Worm (Caenorhabditis elegans) whole organism, L2 larva: ENCODE data around the gene scl-12.

ENCODE experiments used
- ama-1 ChIP-seq: fragments of 150-350 bp; optimal IDR thresholded peaks from 2 replicates; lab custom pipeline; 2018; ENCODE audit warnings: inconsistent platforms
- elt-3 ChIP-seq: sonication (generic microtip); optimal IDR thresholded peaks from 2 replicates; lab custom pipeline; 2017; ENCODE audit warnings: missing biosample characterization, missing genetic modification characterization
- lsy-2 ChIP-seq, 2 experiments: fragments of 150-350 bp in 1 of 2; sonication (generic microtip) in 1 of 2; optimal IDR thresholded peaks; 2 replicates each; lab custom pipeline; 2014 to 2017; ENCODE audit warnings: missing biosample characterization in 2 of 2, missing genetic modification characterization in 2 of 2
- nhr-11 ChIP-seq: fragments of 150-350 bp; optimal IDR thresholded peaks from 2 replicates; lab custom pipeline; 2014; ENCODE audit warnings: missing biosample characterization, missing genetic modification characterization
- nhr-12 ChIP-seq: fragments of 150-350 bp; optimal IDR thresholded peaks from 2 replicates; lab custom pipeline; 2014; ENCODE audit warnings: missing biosample characterization, missing genetic modification characterization
- nhr-23 ChIP-seq: fragments of 150-350 bp; optimal IDR thresholded peaks from 2 replicates; lab custom pipeline; 2014; ENCODE audit warnings: missing biosample characterization, missing genetic modification reagents, missing genetic modification characterization
- nhr-237 ChIP-seq: fragments of 150-350 bp; optimal IDR thresholded peaks from 2 replicates; lab custom pipeline; 2014; ENCODE audit warnings: missing biosample characterization, missing genetic modification characterization
- skn-1 ChIP-seq: sonication (generic microtip); optimal IDR thresholded peaks from 2 replicates; lab custom pipeline; 2017; ENCODE audit warnings: missing biosample characterization, missing genetic modification characterization
- snpc-4 ChIP-seq: fragments of 150-350 bp; optimal IDR thresholded peaks from 2 replicates; lab custom pipeline; 2014; ENCODE audit warnings: missing biosample characterization, missing genetic modification characterization
- unc-62 ChIP-seq: fragments of 150-350 bp; optimal IDR thresholded peaks from 2 replicates; lab custom pipeline; 2014; ENCODE audit warnings: missing biosample characterization, missing genetic modification reagents, missing genetic modification characterization
- ztf-11 ChIP-seq: sonication (generic microtip); optimal IDR thresholded peaks from 2 replicates; lab custom pipeline; 2017; ENCODE audit warnings: missing biosample characterization, missing genetic modification characterization

- TF ChIP-seq ama-1 (no peak), nhr-12 (tag; lab: Kevin White, UChicago) (no peak), skn-1 (tag; lab: Kevin White, UChicago) (no peak), nhr-11 (no peak), ztf-11 (tag; lab: Kevin White, UChicago) (no peak), lsy-2 (tag; optimal IDR thresholded peaks at IDR 0.05; lab: Kevin White, UChicago) (no peak), unc-62 (GFP tag; lab: Kevin White, UChicago) (no peak), nhr-237 (tag; lab: Kevin White, UChicago) (no peak), elt-3 (tag; lab: Kevin White, UChicago) (no peak), snpc-4 (tag; lab: Kevin White, UChicago) (no peak), nhr-23 (no peak)
Observed at ce11 chrV:3805499-3805898, 6.9 kb upstream of the scl-12 start, which contains the start of gene R08F11.4.
